Fruit fly (Drosophila melanogaster) whole organism, embryonic: ENCODE results near the gene Spn28B.

Experiments used
- Awh ChIP-seq: fragments of 200-800 bp; sonication (Bioruptor generic); IDR thresholded peaks from 2 replicates; pipeline ENCODE4, ENCODE4 v1.3.6; 2022; ENCODE audit warnings: missing biosample characterization, missing genetic modification characterization
- Bdp1 ChIP-seq: fragments of 200-800 bp; sonication (Bioruptor generic); optimal IDR thresholded peaks from 3 replicates; lab custom pipeline; 2016; ENCODE audit warnings: missing biosample characterization, missing genetic modification characterization
- CG11398 ChIP-seq: fragments of 200-800 bp; sonication (Bioruptor generic); optimal IDR thresholded peaks from 2 replicates; lab custom pipeline; 2016; ENCODE audit warnings: missing biosample characterization, missing genetic modification characterization
- CG12219 ChIP-seq: fragments of 200-800 bp; sonication (Bioruptor generic); optimal IDR thresholded peaks from 3 replicates; lab custom pipeline; 2018; ENCODE audit warnings: missing biosample characterization, mild to moderate bottlenecking, missing genetic modification characterization
- CG12659 ChIP-seq: fragments of 200-800 bp; sonication (Bioruptor generic); optimal IDR thresholded peaks from 3 replicates; lab custom pipeline; 2017; ENCODE audit warnings: mild to moderate bottlenecking, missing biosample characterization, missing genetic modification reagents, missing genetic modification characterization
- CG12942 ChIP-seq: fragments of 200-800 bp; sonication (Bioruptor generic); optimal IDR thresholded peaks from 3 replicates; lab custom pipeline; 2016; ENCODE audit warnings: missing biosample characterization, missing genetic modification characterization
- CG13424 ChIP-seq: fragments of 200-800 bp; sonication (Bioruptor generic); optimal IDR thresholded peaks from 2 replicates; lab custom pipeline; 2019; ENCODE audit warnings: missing biosample characterization, mild to moderate bottlenecking, missing genetic modification characterization, moderate library complexity
- CG14050 ChIP-seq: fragments of 200-800 bp; sonication (Bioruptor generic); IDR thresholded peaks from 3 replicates; pipeline ENCODE4 v1.3.6; 2022; ENCODE audit warnings: missing biosample characterization, missing genetic modification characterization
- CG1647 ChIP-seq: fragments of 200-800 bp; sonication (Bioruptor generic); optimal IDR thresholded peaks from 3 replicates; lab custom pipeline; 2016; ENCODE audit warnings: missing biosample characterization, missing genetic modification characterization
- CG2120 ChIP-seq: fragments of 200-800 bp; sonication (Bioruptor generic); optimal IDR thresholded peaks from 3 replicates; lab custom pipeline; 2016; ENCODE audit warnings: missing biosample characterization, missing genetic modification characterization
- CG30020 ChIP-seq: fragments of 200-800 bp; optimal IDR thresholded peaks from 2 replicates; lab custom pipeline; 2019; ENCODE audit warnings: missing biosample characterization, mild to moderate bottlenecking, missing genetic modification characterization, moderate library complexity
- CG34224 ChIP-seq: fragments of 200-800 bp; sonication (Bioruptor generic); IDR thresholded peaks from 3 replicates; pipeline ENCODE4 v1.3.6; 2022; ENCODE audit warnings: missing biosample characterization, missing genetic modification characterization; ENCODE audit not compliant: partially characterized antibody
- CG5953 ChIP-seq: fragments of 200-800 bp; sonication (Bioruptor generic); IDR thresholded peaks from 2 replicates; pipeline ENCODE4 v1.3.6; 2022; ENCODE audit warnings: missing biosample characterization, missing genetic modification characterization
- CG6175 ChIP-seq: fragments of 200-800 bp; sonication (Bioruptor generic); IDR thresholded peaks from 3 replicates; pipeline ENCODE4 v1.3.6; 2022; ENCODE audit warnings: missing biosample characterization, missing genetic modification characterization
- CG7839 ChIP-seq: fragments of 200-800 bp; sonication (Bioruptor generic); optimal IDR thresholded peaks from 3 replicates; lab custom pipeline; 2018; ENCODE audit warnings: missing biosample characterization, mild to moderate bottlenecking, missing genetic modification characterization, moderate library complexity
- CG8290 ChIP-seq, 3 experiments: fragments of 200-800 bp; sonication (Bioruptor generic); optimal IDR thresholded peaks; 2 replicates each; lab custom pipeline; 2016 to 2019; ENCODE audit warnings: missing biosample characterization in 3 of 3, missing genetic modification characterization in 3 of 3, mild to moderate bottlenecking in 2 of 3, moderate library complexity in 1 of 3
- CG9932 ChIP-seq: fragments of 200-800 bp; sonication (Bioruptor generic); IDR thresholded peaks from 2 replicates; pipeline ENCODE4 v1.3.6; 2022; ENCODE audit warnings: missing biosample characterization, missing genetic modification characterization
- H15 ChIP-seq: fragments of 200-800 bp; sonication (Bioruptor generic); IDR thresholded peaks from 3 replicates; pipeline ENCODE4 v1.3.6; 2022; ENCODE audit warnings: missing biosample characterization, missing genetic modification characterization
- Hr39 ChIP-seq: fragments of >200 bp; optimal IDR thresholded peaks from 2 replicates; lab custom pipeline; 2017
- Hr51 ChIP-seq, 2 experiments: fragments of 200-800 bp; sonication (Bioruptor generic); optimal IDR thresholded peaks; 2 replicates in 1 of 2; 3 replicates in 1 of 2; lab custom pipeline; 2016 to 2018; ENCODE audit warnings: missing biosample characterization in 2 of 2, missing genetic modification characterization in 2 of 2, mild to moderate bottlenecking in 1 of 2, moderate library complexity in 1 of 2
- Lhr ChIP-seq: fragments of 200-800 bp; sonication (Bioruptor generic); optimal IDR thresholded peaks from 3 replicates; lab custom pipeline; 2017; ENCODE audit warnings: mild to moderate bottlenecking, missing biosample characterization, missing genetic modification reagents, missing genetic modification characterization
- Lim3 ChIP-seq: fragments of 200-800 bp; sonication (Bioruptor generic); IDR thresholded peaks from 2 replicates; pipeline ENCODE4 v1.3.6; 2022; ENCODE audit warnings: missing biosample characterization, missing genetic modification characterization
- Lpt ChIP-seq: fragments of >200 bp; optimal IDR thresholded peaks from 2 replicates; lab custom pipeline; 2018; ENCODE audit warnings: missing biosample characterization, missing genetic modification characterization
- Nf-YB ChIP-seq: fragments of 200-800 bp; sonication (Bioruptor generic); optimal IDR thresholded peaks from 3 replicates; lab custom pipeline; 2019; ENCODE audit warnings: missing biosample characterization, mild to moderate bottlenecking, missing genetic modification characterization, moderate library complexity
- Oaz ChIP-seq: fragments of 200-800 bp; sonication (Bioruptor generic); IDR thresholded peaks from 2 replicates; pipeline ENCODE4 v1.3.6; 2022; ENCODE audit warnings: missing biosample characterization, missing genetic modification characterization
- Poxn ChIP-seq: fragments of 200-800 bp; sonication (Bioruptor generic); IDR thresholded peaks from 2 replicates; pipeline ENCODE4 v1.3.6; 2022; ENCODE audit warnings: missing biosample characterization, missing genetic modification characterization
- Sox102F ChIP-seq: fragments of 200-800 bp; sonication (Bioruptor generic); optimal IDR thresholded peaks from 2 replicates; lab custom pipeline; 2018; ENCODE audit warnings: missing biosample characterization, mild to moderate bottlenecking, missing genetic modification characterization, moderate library complexity
- Sry-β ChIP-seq: fragments of 200-800 bp; sonication (Bioruptor generic); optimal IDR thresholded peaks from 2 replicates; lab custom pipeline; 2018; ENCODE audit warnings: missing biosample characterization, mild to moderate bottlenecking, missing genetic modification characterization, moderate library complexity
- Taf1 ChIP-seq: fragments of 200-800 bp; sonication (Bioruptor generic); IDR thresholded peaks from 2 replicates; pipeline ENCODE4 v1.3.6; 2022; ENCODE audit warnings: missing biosample characterization, missing genetic modification characterization
- Usf ChIP-seq: fragments of 200-800 bp; sonication (Bioruptor generic); optimal IDR thresholded peaks from 2 replicates; lab custom pipeline; 2017; ENCODE audit warnings: missing genotype, missing biosample characterization, missing genetic modification characterization
- al ChIP-seq: fragments of 200-800 bp; sonication (Bioruptor generic); IDR thresholded peaks from 2 replicates; pipeline ENCODE4 v1.3.6; 2022; ENCODE audit warnings: missing biosample characterization, missing genetic modification characterization
- amos ChIP-seq: fragments of 200-800 bp; sonication (Bioruptor generic); IDR thresholded peaks from 2 replicates; pipeline ENCODE4 v1.3.6; 2022; ENCODE audit warnings: missing biosample characterization, missing genetic modification characterization; ENCODE audit not compliant: partially characterized antibody
- chm ChIP-seq: fragments of 200-800 bp; sonication (Bioruptor generic); IDR thresholded peaks from 2 replicates; pipeline ENCODE4 v1.3.6; 2022; ENCODE audit warnings: missing biosample characterization, missing genetic modification characterization
- ci ChIP-seq: fragments of 200-800 bp; sonication (Bioruptor generic); IDR thresholded peaks from 3 replicates; pipeline ENCODE4 v1.3.6; 2022; ENCODE audit warnings: missing biosample characterization, missing genetic modification characterization
- cwo ChIP-seq: fragments of 200-800 bp; sonication (Bioruptor generic); optimal IDR thresholded peaks from 3 replicates; lab custom pipeline; 2017; ENCODE audit warnings: missing biosample characterization, missing genetic modification characterization, mild to moderate bottlenecking, moderate library complexity, missing genetic modification reagents
- dmrt99B ChIP-seq: fragments of 200-800 bp; sonication (Bioruptor generic); optimal IDR thresholded peaks from 2 replicates; lab custom pipeline; 2018; ENCODE audit warnings: missing biosample characterization, mild to moderate bottlenecking, missing genetic modification characterization, moderate library complexity
- dysf ChIP-seq: fragments of 200-800 bp; sonication (Bioruptor generic); IDR thresholded peaks from 3 replicates; pipeline ENCODE4 v1.3.6; 2022; ENCODE audit warnings: missing biosample characterization, missing genetic modification characterization
- en ChIP-seq: fragments of 200-800 bp; sonication (Bioruptor generic); optimal IDR thresholded peaks from 2 replicates; lab custom pipeline; 2016; ENCODE audit warnings: missing biosample characterization, missing genetic modification characterization
- eyg ChIP-seq: fragments of 200-800 bp; sonication (Bioruptor generic); optimal IDR thresholded peaks from 3 replicates; lab custom pipeline; 2016; ENCODE audit warnings: missing biosample characterization, missing genetic modification characterization
- fd96Cb ChIP-seq: fragments of 200-800 bp; sonication (Bioruptor generic); optimal IDR thresholded peaks from 2 replicates; lab custom pipeline; 2018; ENCODE audit warnings: missing biosample characterization, mild to moderate bottlenecking, missing genetic modification characterization, moderate library complexity
- gfzf ChIP-seq: fragments of 200-800 bp; sonication (Bioruptor generic); optimal IDR thresholded peaks from 2 replicates; lab custom pipeline; 2016; ENCODE audit warnings: missing biosample characterization, mild to moderate bottlenecking, missing genetic modification characterization, moderate library complexity
- hkb ChIP-seq, 2 experiments: fragments of 200-800 bp in 1 of 2; fragments of >200 bp in 1 of 2; sonication (Bioruptor generic) in 1 of 2; IDR thresholded peaks in 1 of 2; optimal IDR thresholded peaks in 1 of 2; 2 replicates each; pipeline versions ENCODE4 v1.3.6 to Lab custom; 2017 to 2022; ENCODE audit warnings: missing biosample characterization in 1 of 2, missing genetic modification characterization in 1 of 2
- lab ChIP-seq: fragments of 200-800 bp; sonication (Bioruptor generic); optimal IDR thresholded peaks from 3 replicates; lab custom pipeline; 2017; ENCODE audit warnings: missing biosample characterization, missing genetic modification characterization, mild to moderate bottlenecking, moderate library complexity, missing genetic modification reagents
- lilli ChIP-seq: fragments of 200-800 bp; sonication (Bioruptor generic); optimal IDR thresholded peaks from 3 replicates; lab custom pipeline; 2016; ENCODE audit warnings: missing biosample characterization, missing genetic modification characterization
- org-1 ChIP-seq: fragments of 200-800 bp; sonication (Bioruptor generic); optimal IDR thresholded peaks from 2 replicates; lab custom pipeline; 2017; ENCODE audit warnings: missing biosample characterization, missing genetic modification characterization
- sd ChIP-seq: fragments of 200-800 bp; sonication (Bioruptor generic); optimal IDR thresholded peaks from 3 replicates; lab custom pipeline; 2018; ENCODE audit warnings: missing biosample characterization, mild to moderate bottlenecking, missing genetic modification characterization, moderate library complexity
- sisA ChIP-seq: fragments of 200-800 bp; sonication (Bioruptor generic); IDR thresholded peaks from 2 replicates; pipeline ENCODE4 v1.3.6; 2022; ENCODE audit warnings: missing biosample characterization, missing genetic modification characterization
- slbo ChIP-seq: fragments of 200-800 bp; sonication (Bioruptor generic); IDR thresholded peaks from 2 replicates; pipeline ENCODE4 v1.3.6; 2022; ENCODE audit warnings: missing biosample characterization, missing genetic modification characterization
- ttk ChIP-seq: fragments of 200-800 bp; sonication (Bioruptor generic); IDR thresholded peaks from 2 replicates; pipeline ENCODE4 v2.1.2; 2022; ENCODE audit warnings: missing biosample characterization, missing genetic modification characterization

The Spn28B gene

dm6 chr2L:7571667-7572502, 9.8 kb upstream of the Spn28B start (continued):
- TF ChIP-seq en (GFP tag; lab: Kevin White, UChicago): no peak
- no peak for TF ChIP-seq Poxn (GFP tag; lab: Robert Waterston, UW)
- no peak for TF ChIP-seq CG9932
- no peak for TF ChIP-seq CG7839 (tag; lab: Kevin White, UChicago)
- no peak for TF ChIP-seq Sox102F (GFP tag; lab: Kevin White, UChicago)
- no peak for TF ChIP-seq al (GFP tag; lab: Robert Waterston, UW)
- TF ChIP-seq dysf: no peak
- no peak for TF ChIP-seq CG1647 (GFP tag; lab: Kevin White, UChicago)
- no peak for TF ChIP-seq Sry-β (GFP tag; lab: Kevin White, UChicago)
- no peak for TF ChIP-seq CG13424 (tag; lab: Kevin White, UChicago)
- TF ChIP-seq eyg (GFP tag; lab: Kevin White, UChicago): no peak
- no peak for TF ChIP-seq CG6175 (GFP tag; lab: Robert Waterston, UW)
- no peak for TF ChIP-seq Hr39 (lab: Kevin White, UChicago)
- TF ChIP-seq org-1 (GFP tag; lab: Kevin White, UChicago): no peak
- no peak for TF ChIP-seq Hr51 (GFP tag; optimal IDR thresholded peaks at IDR 0.05; lab: Kevin White, UChicago)
- TF ChIP-seq CG2120 (GFP tag; lab: Kevin White, UChicago): no peak
- TF ChIP-seq slbo (GFP tag; lab: Robert Waterston, UW): no peak
- no peak for TF ChIP-seq CG30020 (tag; lab: Kevin White, UChicago)
- no peak for TF ChIP-seq CG12219 (GFP tag; lab: Kevin White, UChicago)
- TF ChIP-seq sd (tag; lab: Kevin White, UChicago): no peak
- TF ChIP-seq ci (GFP tag; lab: Robert Waterston, UW): no peak
- no peak for TF ChIP-seq Awh (GFP tag; lab: Robert Waterston, UW)
- TF ChIP-seq CG12659 (GFP tag; lab: Kevin White, UChicago): no peak
- TF ChIP-seq sisA (GFP tag; lab: Robert Waterston, UW): no peak
- no peak for TF ChIP-seq CG8290 (GFP tag; optimal IDR thresholded peaks at IDR 0.05; lab: Kevin White, UChicago)
- no peak for TF ChIP-seq CG8290 (tag; optimal IDR thresholded peaks at IDR 0.05; lab: Kevin White, UChicago)
- no peak for TF ChIP-seq CG14050 (GFP tag; lab: Robert Waterston, UW)
- TF ChIP-seq Nf-YB: peak; percentile 29
- TF ChIP-seq Bdp1 (GFP tag; lab: Kevin White, UChicago): no peak
- TF ChIP-seq ttk (GFP tag; lab: Robert Waterston, UW): no peak
- no peak for TF ChIP-seq Lpt (GFP tag; lab: Kevin White, UChicago)
- TF ChIP-seq chm (GFP tag; lab: Robert Waterston, UW): no peak
- no peak for TF ChIP-seq Taf1 (GFP tag; lab: Robert Waterston, UW)
- TF ChIP-seq CG5953 (GFP tag; lab: Robert Waterston, UW): no peak
- no peak for TF ChIP-seq CG12942 (GFP tag; lab: Kevin White, UChicago)
- no peak for TF ChIP-seq gfzf (GFP tag; lab: Kevin White, UChicago)
- TF ChIP-seq Lhr (GFP tag; lab: Kevin White, UChicago): no peak
- no peak for TF ChIP-seq dmrt99B (tag; lab: Kevin White, UChicago)
- no peak for TF ChIP-seq CG34224
- TF ChIP-seq fd96Cb (tag; lab: Kevin White, UChicago): no peak
- TF ChIP-seq Lim3: no peak
- no peak for TF ChIP-seq CG11398 (GFP tag; lab: Kevin White, UChicago)
- peak; percentile 9 for TF ChIP-seq cwo (GFP tag; lab: Kevin White, UChicago)
- TF ChIP-seq lilli (GFP tag; lab: Kevin White, UChicago): no peak
- TF ChIP-seq Oaz: no peak
- TF ChIP-seq amos (GFP tag; lab: Robert Waterston, UW): no peak
- TF ChIP-seq hkb (optimal IDR thresholded peaks at IDR 0.05; lab: Kevin White, UChicago): no peak
- no peak for TF ChIP-seq hkb (GFP tag; IDR thresholded peaks at IDR 0.05; lab: Robert Waterston, UW)
- no peak for TF ChIP-seq H15 (GFP tag; lab: Robert Waterston, UW)
- no peak for TF ChIP-seq Usf (GFP tag; lab: Kevin White, UChicago)
- TF ChIP-seq lab (GFP tag; lab: Kevin White, UChicago): peak; percentile 50
- TF ChIP-seq, all 482 proteins: peak for 45
